Fruit fly (Drosophila melanogaster) whole organism, embryonic: ENCODE results near the gene Hsp70Aa.

Experiments
- Adf1 ChIP-seq: fragments of 200-800 bp; sonication (Bioruptor generic); IDR thresholded peaks from 2 replicates; pipeline ENCODE4 v1.3.6; 2022; ENCODE audit warnings: missing biosample characterization, missing genetic modification characterization
- CG10979 ChIP-seq: fragments of 200-800 bp; sonication (Bioruptor generic); optimal IDR thresholded peaks from 2 replicates; lab custom pipeline; 2018; ENCODE audit warnings: missing biosample characterization, mild to moderate bottlenecking, missing genetic modification characterization, moderate library complexity
- CG11247 ChIP-seq: fragments of 200-800 bp; sonication (Bioruptor generic); IDR thresholded peaks from 2 replicates; pipeline ENCODE4 v1.3.6; 2022; ENCODE audit warnings: missing biosample characterization, missing genetic modification characterization
- CG11560 ChIP-seq: fragments of 200-800 bp; sonication (Bioruptor generic); IDR thresholded peaks from 3 replicates; pipeline ENCODE4 v1.3.6; 2022; ENCODE audit warnings: missing biosample characterization, missing genetic modification characterization
- CG12219 ChIP-seq: fragments of 200-800 bp; sonication (Bioruptor generic); optimal IDR thresholded peaks from 3 replicates; lab custom pipeline; 2018; ENCODE audit warnings: missing biosample characterization, mild to moderate bottlenecking, missing genetic modification characterization
- CG12391 ChIP-seq: fragments of 200-800 bp; sonication (Bioruptor generic); optimal IDR thresholded peaks from 3 replicates; lab custom pipeline; 2018; ENCODE audit warnings: missing biosample characterization, mild to moderate bottlenecking, missing genetic modification characterization, moderate library complexity
- CG13624 ChIP-seq: fragments of 200-800 bp; sonication (Bioruptor generic); optimal IDR thresholded peaks from 2 replicates; lab custom pipeline; 2016; ENCODE audit warnings: missing biosample characterization, missing genetic modification characterization
- CG14014 ChIP-seq: fragments of 200-800 bp; sonication (Bioruptor generic); IDR thresholded peaks from 2 replicates; pipeline ENCODE4 v1.3.6; 2022; ENCODE audit warnings: missing biosample characterization, missing genetic modification characterization
- CG14710 ChIP-seq: fragments of 200-800 bp; sonication (Bioruptor generic); optimal IDR thresholded peaks from 3 replicates; lab custom pipeline; 2019; ENCODE audit warnings: missing biosample characterization, mild to moderate bottlenecking, missing genetic modification characterization, moderate library complexity
- CG17612 ChIP-seq: fragments of 200-800 bp; sonication (Bioruptor generic); IDR thresholded peaks from 2 replicates; pipeline ENCODE4 v1.3.6; 2022; ENCODE audit warnings: missing biosample characterization, missing genetic modification characterization
- CG1792 ChIP-seq: fragments of 200-800 bp; sonication (Bioruptor generic); optimal IDR thresholded peaks from 2 replicates; lab custom pipeline; 2016; ENCODE audit warnings: missing biosample characterization, missing genetic modification characterization
- CG18262 ChIP-seq: fragments of 200-800 bp; optimal IDR thresholded peaks from 3 replicates; lab custom pipeline; 2019; ENCODE audit warnings: missing biosample characterization, mild to moderate bottlenecking, missing genetic modification characterization, moderate library complexity
- CG2889 ChIP-seq: fragments of 200-800 bp; sonication (Bioruptor generic); IDR thresholded peaks from 3 replicates; pipeline ENCODE4 v1.3.6; 2022; ENCODE audit warnings: missing biosample characterization, missing genetic modification characterization
- CG4282 ChIP-seq: fragments of 200-800 bp; sonication (Bioruptor generic); optimal IDR thresholded peaks from 2 replicates; lab custom pipeline; 2016; ENCODE audit warnings: missing biosample characterization, missing genetic modification characterization
- CG4854 ChIP-seq: fragments of 200-800 bp; sonication (Bioruptor generic); optimal IDR thresholded peaks from 2 replicates; lab custom pipeline; 2016; ENCODE audit warnings: missing biosample characterization, missing genetic modification characterization, inconsistent platforms
- CG6254 ChIP-seq: fragments of 200-800 bp; sonication (Bioruptor generic); optimal IDR thresholded peaks from 3 replicates; lab custom pipeline; 2017; ENCODE audit warnings: mild to moderate bottlenecking, missing biosample characterization, missing genetic modification reagents, missing genetic modification characterization
- CG9727 ChIP-seq: fragments of 200-800 bp; sonication (Bioruptor generic); optimal IDR thresholded peaks from 3 replicates; lab custom pipeline; 2017; ENCODE audit warnings: missing biosample characterization, mild to moderate bottlenecking, missing genetic modification characterization
- CG9797 ChIP-seq: fragments of 200-800 bp; sonication (Bioruptor generic); optimal IDR thresholded peaks from 3 replicates; lab custom pipeline; 2018; ENCODE audit warnings: missing biosample characterization, mild to moderate bottlenecking, missing genetic modification characterization
- CG9817 ChIP-seq: fragments of 200-800 bp; sonication (Bioruptor generic); optimal IDR thresholded peaks from 2 replicates; lab custom pipeline; 2018; ENCODE audit warnings: missing biosample characterization, mild to moderate bottlenecking, missing genetic modification characterization, moderate library complexity
- Doc2 ChIP-seq: fragments of 200-800 bp; sonication (Bioruptor generic); IDR thresholded peaks from 2 replicates; pipeline ENCODE4 v1.3.6; 2022; ENCODE audit warnings: missing biosample characterization, missing genetic modification characterization
- Fer2 ChIP-seq: fragments of 200-800 bp; sonication (Bioruptor generic); optimal IDR thresholded peaks from 2 replicates; lab custom pipeline; 2018; ENCODE audit warnings: missing biosample characterization, mild to moderate bottlenecking, missing genetic modification characterization, moderate library complexity
- H15 ChIP-seq: fragments of 200-800 bp; sonication (Bioruptor generic); IDR thresholded peaks from 3 replicates; pipeline ENCODE4 v1.3.6; 2022; ENCODE audit warnings: missing biosample characterization, missing genetic modification characterization
- Jarid2 ChIP-seq: fragments of 200-800 bp; sonication (Bioruptor generic); optimal IDR thresholded peaks from 3 replicates; lab custom pipeline; 2017; ENCODE audit warnings: mild to moderate bottlenecking, missing biosample characterization, missing genetic modification reagents, missing genetic modification characterization
- Lhr ChIP-seq: fragments of 200-800 bp; sonication (Bioruptor generic); optimal IDR thresholded peaks from 3 replicates; lab custom pipeline; 2017; ENCODE audit warnings: mild to moderate bottlenecking, missing biosample characterization, missing genetic modification reagents, missing genetic modification characterization
- MESR4 ChIP-seq: fragments of 200-800 bp; sonication (Bioruptor generic); optimal IDR thresholded peaks from 2 replicates; lab custom pipeline; 2018; ENCODE audit warnings: missing biosample characterization, mild to moderate bottlenecking, missing genetic modification characterization, moderate library complexity
- Max ChIP-seq: fragments of 200-800 bp; sonication (Bioruptor generic); optimal IDR thresholded peaks from 2 replicates; lab custom pipeline; 2016; ENCODE audit warnings: missing biosample characterization, mild to moderate bottlenecking, missing genetic modification characterization
- Med ChIP-seq: fragments of 200-800 bp; sonication (Bioruptor generic); peaks from one replicate; lab custom pipeline; 2016; ENCODE audit warnings: missing biosample characterization, missing genetic modification characterization, mild to moderate bottlenecking, inconsistent platforms, moderate library complexity
- Trl ChIP-seq, 3 experiments: fragments of >200 bp in 2 of 3; fragments of 200-800 bp in 1 of 3; sonication (Bioruptor generic) in 1 of 3; optimal IDR thresholded peaks; 2 replicates in 1 of 3; 3 replicates in 2 of 3; lab custom pipeline; 2016 to 2017; ENCODE audit warnings: missing biosample characterization in 1 of 3, missing genetic modification characterization in 1 of 3
- Usf ChIP-seq: fragments of 200-800 bp; sonication (Bioruptor generic); optimal IDR thresholded peaks from 2 replicates; lab custom pipeline; 2017; ENCODE audit warnings: missing genotype, missing biosample characterization, missing genetic modification characterization
- abd-A ChIP-seq: fragments of 200-800 bp; sonication (Bioruptor generic); optimal IDR thresholded peaks from 3 replicates; lab custom pipeline; 2019; ENCODE audit warnings: missing biosample characterization, mild to moderate bottlenecking, missing genetic modification characterization, moderate library complexity
- amos ChIP-seq: fragments of 200-800 bp; sonication (Bioruptor generic); IDR thresholded peaks from 2 replicates; pipeline ENCODE4 v1.3.6; 2022; ENCODE audit warnings: missing biosample characterization, missing genetic modification characterization; ENCODE audit not compliant: partially characterized antibody
- bcd ChIP-seq: fragments of 200-800 bp; sonication (Bioruptor generic); optimal IDR thresholded peaks from 2 replicates; lab custom pipeline; 2017; ENCODE audit warnings: missing biosample characterization, mild to moderate bottlenecking, missing genetic modification characterization
- da ChIP-seq: fragments of 200-800 bp; sonication (Bioruptor generic); optimal IDR thresholded peaks from 2 replicates; lab custom pipeline; 2016; ENCODE audit warnings: missing biosample characterization, missing genetic modification characterization
- dm ChIP-seq: fragments of 200-800 bp; sonication (Bioruptor generic); optimal IDR thresholded peaks from 3 replicates; lab custom pipeline; 2016; ENCODE audit warnings: missing biosample characterization, missing genetic modification characterization
- ewg ChIP-seq: fragments of 200-800 bp; sonication (Bioruptor generic); optimal IDR thresholded peaks from 3 replicates; lab custom pipeline; 2017; ENCODE audit warnings: mild to moderate bottlenecking, missing biosample characterization, missing genetic modification reagents, missing genetic modification characterization
- fu2 ChIP-seq: fragments of 200-800 bp; sonication (Bioruptor generic); optimal IDR thresholded peaks from 2 replicates; lab custom pipeline; 2016; ENCODE audit warnings: missing biosample characterization, missing genetic modification characterization
- gce ChIP-seq: fragments of 200-800 bp; sonication (Bioruptor generic); IDR thresholded peaks from 3 replicates; pipeline ENCODE4 v1.3.6; 2022; ENCODE audit warnings: missing biosample characterization, missing genetic modification characterization
- klu ChIP-seq: fragments of 200-800 bp; sonication (Bioruptor generic); IDR thresholded peaks from 2 replicates; pipeline ENCODE4 v1.3.6; 2022; ENCODE audit warnings: missing biosample characterization, missing genetic modification characterization
- lab ChIP-seq: fragments of 200-800 bp; sonication (Bioruptor generic); optimal IDR thresholded peaks from 3 replicates; lab custom pipeline; 2017; ENCODE audit warnings: missing biosample characterization, missing genetic modification characterization, mild to moderate bottlenecking, moderate library complexity, missing genetic modification reagents
- mam ChIP-seq: fragments of 200-800 bp; sonication (Bioruptor generic); optimal IDR thresholded peaks from 3 replicates; lab custom pipeline; 2016; ENCODE audit warnings: missing biosample characterization, missing genetic modification characterization
- mirr ChIP-seq: fragments of 200-800 bp; sonication (Bioruptor generic); optimal IDR thresholded peaks from 3 replicates; lab custom pipeline; 2018; ENCODE audit warnings: missing biosample characterization, mild to moderate bottlenecking, missing genetic modification characterization
- nerfin-1 ChIP-seq: fragments of 200-800 bp; sonication (Bioruptor generic); optimal IDR thresholded peaks from 3 replicates; lab custom pipeline; 2019; ENCODE audit warnings: missing biosample characterization, mild to moderate bottlenecking, missing genetic modification characterization, moderate library complexity
- pita ChIP-seq: fragments of 200-800 bp; sonication (Bioruptor generic); optimal IDR thresholded peaks from 2 replicates; lab custom pipeline; 2017; ENCODE audit warnings: missing biosample characterization, mild to moderate bottlenecking, missing genetic modification characterization
- sd ChIP-seq: fragments of 200-800 bp; sonication (Bioruptor generic); optimal IDR thresholded peaks from 3 replicates; lab custom pipeline; 2018; ENCODE audit warnings: missing biosample characterization, mild to moderate bottlenecking, missing genetic modification characterization, moderate library complexity
- sim ChIP-seq: fragments of 200-800 bp; sonication (Bioruptor generic); IDR thresholded peaks from 2 replicates; pipeline ENCODE4 v1.3.6; 2022; ENCODE audit warnings: missing biosample characterization, missing genetic modification characterization
- so ChIP-seq: fragments of 200-800 bp; sonication (Bioruptor generic); IDR thresholded peaks from 3 replicates; pipeline ENCODE4 v1.3.6; 2022; ENCODE audit warnings: missing biosample characterization, missing genetic modification characterization
- tgo ChIP-seq: fragments of 200-800 bp; sonication (Bioruptor generic); IDR thresholded peaks from 3 replicates; pipeline ENCODE4 v1.3.6; 2022; ENCODE audit warnings: missing biosample characterization, missing genetic modification characterization
- tna ChIP-seq: fragments of 200-800 bp; sonication (Bioruptor generic); IDR thresholded peaks from 2 replicates; pipeline ENCODE4 v1.3.6; 2022; ENCODE audit warnings: missing biosample characterization, missing genetic modification characterization; ENCODE audit not compliant: partially characterized antibody
- yki ChIP-seq: fragments of >200 bp; optimal IDR thresholded peaks from 3 replicates; lab custom pipeline; 2018

The Hsp70Aa gene

dm6 chr3R:11967262-11968029 lies 11.1 kb upstream of the Hsp70Aa start, which contains the start of the genes CG12213 and GC1 (continued):
- TF ChIP-seq klu (GFP tag; lab: Robert Waterston, UW) = no peak
- peak; percentile 91 for TF ChIP-seq CG9797 (GFP tag; lab: Kevin White, UChicago)
- TF ChIP-seq mam (GFP tag; lab: Kevin White, UChicago) = peak; percentile 52
- no peak for TF ChIP-seq pita (GFP tag; lab: Kevin White, UChicago)
- peak; percentile 35 for TF ChIP-seq CG13624 (GFP tag; lab: Kevin White, UChicago)
- TF ChIP-seq amos = peak; percentile 99
- TF ChIP-seq nerfin-1 = peak; percentile 39
- no peak for TF ChIP-seq tgo (GFP tag; lab: Robert Waterston, UW)
- TF ChIP-seq Jarid2 (GFP tag; lab: Kevin White, UChicago) = peak; percentile 26
- no peak for TF ChIP-seq Fer2 (tag; lab: Kevin White, UChicago)
- TF ChIP-seq CG6254 = no peak
- TF ChIP-seq H15 = no peak
- no peak for TF ChIP-seq lab (GFP tag; lab: Kevin White, UChicago)
- no peak for TF ChIP-seq da (GFP tag; lab: Kevin White, UChicago)
- peak; percentile 29 to 62 for TF ChIP-seq Trl (optimal IDR thresholded peaks at IDR 0.05; lab: Kevin White, UChicago)
- TF ChIP-seq Trl (GFP tag; optimal IDR thresholded peaks at IDR 0.05; lab: Kevin White, UChicago) = peak; percentile 4
- TF ChIP-seq CG12391 (tag; lab: Kevin White, UChicago) = peak; percentile 70
- no peak for TF ChIP-seq sd (tag; lab: Kevin White, UChicago)
- TF ChIP-seq Max (GFP tag; lab: Kevin White, UChicago) = peak; percentile 55
- no peak for TF ChIP-seq CG4282 (GFP tag; lab: Kevin White, UChicago)
- no peak for TF ChIP-seq abd-A
- peak; percentile 69 for TF ChIP-seq MESR4
- no peak for TF ChIP-seq CG2889 (GFP tag; lab: Robert Waterston, UW)
- TF ChIP-seq yki (lab: Kevin White, UChicago) = no peak
- peak; percentile 97 for TF ChIP-seq tna (GFP tag; lab: Robert Waterston, UW)
- no peak for TF ChIP-seq CG11247
- TF ChIP-seq Lhr (GFP tag; lab: Kevin White, UChicago) = peak; percentile 80
- TF ChIP-seq CG9817 (tag; lab: Kevin White, UChicago) = no peak
- TF ChIP-seq ewg (GFP tag; lab: Kevin White, UChicago) = peak; percentile 8
- TF ChIP-seq dm = no peak
- no peak for TF ChIP-seq CG12219 (GFP tag; lab: Kevin White, UChicago)
- TF ChIP-seq CG4854 (GFP tag; lab: Kevin White, UChicago) = peak; percentile 45
- no peak for TF ChIP-seq bcd (GFP tag; lab: Kevin White, UChicago)
- TF ChIP-seq CG10979 (tag; lab: Kevin White, UChicago) = no peak
- no peak for TF ChIP-seq so (GFP tag; lab: Robert Waterston, UW)
- no peak for TF ChIP-seq Usf (GFP tag; lab: Kevin White, UChicago)
- peak; percentile 85 for TF ChIP-seq Med (GFP tag; lab: Kevin White, UChicago)
- no peak for TF ChIP-seq CG1792 (GFP tag; lab: Kevin White, UChicago)
- peak; percentile 38 for TF ChIP-seq CG18262
- TF ChIP-seq sim (GFP tag; lab: Robert Waterston, UW) = no peak
- no peak for TF ChIP-seq CG14014 (GFP tag; lab: Robert Waterston, UW)
- no peak for TF ChIP-seq mirr (GFP tag; lab: Kevin White, UChicago)
- TF ChIP-seq CG14710 (tag; lab: Kevin White, UChicago) = peak; percentile 89
- TF ChIP-seq CG11560 = no peak
- TF ChIP-seq CG9727 (GFP tag; lab: Kevin White, UChicago) = peak; percentile 55
- no peak for TF ChIP-seq CG17612 (GFP tag; lab: Robert Waterston, UW)
- no peak for TF ChIP-seq Doc2 (GFP tag; lab: Robert Waterston, UW)
- TF ChIP-seq gce (GFP tag; lab: Robert Waterston, UW) = no peak
- no peak for TF ChIP-seq fu2 (GFP tag; lab: Kevin White, UChicago)
- no peak; the same call in 1 of the 2 replicates for TF ChIP-seq Adf1
